Worm (Caenorhabditis elegans) whole organism, young adult: ENCODE data around the gene sand-1.
A peak's percentile ranks its signal among the peaks of the same experiment; 100 is the strongest.

Experiments
- C06A6.2 ChIP-seq: fragments of 200-800 bp; sonication (Bioruptor generic); conservative IDR thresholded peaks from 2 replicates; pipeline ENCODE4 v1.3.6; 2022; ENCODE audit warnings: missing genetic modification characterization, missing compliant biosample characterization
- C17E4.6 ChIP-seq: fragments of 200-800 bp; sonication (Bioruptor generic); IDR thresholded peaks from 2 replicates; pipeline ENCODE4 v1.3.6; 2022; ENCODE audit warnings: missing genetic modification reagents, missing genetic modification characterization, missing compliant biosample characterization
- D2030.7 ChIP-seq: fragments of 200-800 bp; sonication (Bioruptor generic); IDR thresholded peaks from 2 replicates; pipeline ENCODE4 v1.3.6; 2022; ENCODE audit warnings: missing genetic modification reagents, missing genetic modification characterization, missing compliant biosample characterization
- F22D6.2 ChIP-seq: sonication (generic microtip); optimal IDR thresholded peaks from 2 replicates; lab custom pipeline; 2016; ENCODE audit warnings: mild to moderate bottlenecking, missing genetic modification characterization, missing compliant biosample characterization
- F23B12.7 ChIP-seq: sonication (generic microtip); optimal IDR thresholded peaks from 2 replicates; lab custom pipeline; 2017; ENCODE audit warnings: missing genetic modification characterization, mild to moderate bottlenecking, missing compliant biosample characterization, antibody characterized with exemption, moderate library complexity; ENCODE audit not compliant: insufficient read depth
- F33H1.4 ChIP-seq: fragments of 200-800 bp; sonication (Bioruptor generic); IDR thresholded peaks from 2 replicates; pipeline ENCODE4 v1.3.6; 2022; ENCODE audit warnings: missing genetic modification reagents, missing genetic modification characterization, missing compliant biosample characterization
- K12H6.12 ChIP-seq: fragments of 200-800 bp; sonication (Bioruptor generic); optimal IDR thresholded peaks from 2 replicates; lab custom pipeline; 2018; ENCODE audit warnings: mild to moderate bottlenecking, missing genetic modification characterization, missing compliant biosample characterization
- T26A5.8 ChIP-seq: sonication (generic microtip); optimal IDR thresholded peaks from 2 replicates; lab custom pipeline; 2016; ENCODE audit warnings: missing genetic modification characterization, missing compliant biosample characterization
- ZK185.1 ChIP-seq: sonication (generic microtip); optimal IDR thresholded peaks from 2 replicates; lab custom pipeline; 2016; ENCODE audit warnings: mild to moderate bottlenecking, missing genetic modification characterization, missing compliant biosample characterization; ENCODE audit not compliant: poor library complexity, severe bottlenecking
- akir-1 ChIP-seq: fragments of 200-800 bp; sonication (Bioruptor generic); optimal IDR thresholded peaks from 2 replicates; lab custom pipeline; 2018; ENCODE audit warnings: mild to moderate bottlenecking, missing genetic modification characterization, moderate library complexity, missing compliant biosample characterization
- aptf-2 ChIP-seq: fragments of 200-800 bp; sonication (Bioruptor generic); conservative IDR thresholded peaks from 2 replicates; pipeline ENCODE4 v1.3.6; 2022; ENCODE audit warnings: missing genetic modification reagents, missing genetic modification characterization, missing compliant biosample characterization
- attf-3 ChIP-seq: fragments of 200-800 bp; sonication (Bioruptor generic); conservative IDR thresholded peaks from 2 replicates; pipeline ENCODE4 v1.3.6; 2022; ENCODE audit warnings: missing genetic modification reagents, missing genetic modification characterization, missing compliant biosample characterization
- attf-5 ChIP-seq: fragments of 200-800 bp; sonication (Bioruptor generic); optimal IDR thresholded peaks from 2 replicates; lab custom pipeline; 2018; ENCODE audit warnings: mild to moderate bottlenecking, missing genetic modification characterization, missing compliant biosample characterization
- cebp-1 ChIP-seq, 2 experiments: fragments of 200-800 bp in 1 of 2; sonication (Bioruptor generic) in 1 of 2; sonication (generic microtip) in 1 of 2; IDR thresholded peaks in 1 of 2; optimal IDR thresholded peaks in 1 of 2; 2 replicates each; pipeline versions ENCODE4 v1.3.6 to Lab custom; 2017 to 2022; ENCODE audit warnings: missing compliant biosample characterization in 2 of 2, missing genetic modification characterization in 2 of 2, mild to moderate bottlenecking in 1 of 2, missing genetic modification reagents in 1 of 2, moderate library complexity in 1 of 2
- ceh-100 ChIP-seq: fragments of 200-800 bp; sonication (Bioruptor generic); IDR thresholded peaks from 2 replicates; pipeline ENCODE4 v1.3.6; 2022; ENCODE audit warnings: missing genetic modification reagents, missing genetic modification characterization, missing compliant biosample characterization
- ceh-27 ChIP-seq: fragments of 200-800 bp; sonication (Bioruptor generic); optimal IDR thresholded peaks from 2 replicates; lab custom pipeline; 2018; ENCODE audit warnings: mild to moderate bottlenecking, missing genetic modification characterization, moderate library complexity, missing compliant biosample characterization
- ceh-40 ChIP-seq: fragments of 200-800 bp; sonication (Bioruptor generic); IDR thresholded peaks from 2 replicates; pipeline ENCODE4 v1.3.6; 2022; ENCODE audit warnings: missing genetic modification characterization, missing compliant biosample characterization
- dox-1 ChIP-seq: fragments of 200-800 bp; sonication (Bioruptor generic); IDR thresholded peaks from 2 replicates; pipeline ENCODE4 v1.3.6; 2022; ENCODE audit warnings: missing genetic modification reagents, missing genetic modification characterization, missing compliant biosample characterization
- dpl-1 ChIP-seq: fragments of 150-350 bp; optimal IDR thresholded peaks from 2 replicates; lab custom pipeline; 2014; ENCODE audit warnings: missing biosample characterization, missing genetic modification reagents, missing genetic modification characterization
- egl-18 ChIP-seq: fragments of 200-800 bp; sonication (Bioruptor generic); IDR thresholded peaks from 2 replicates; pipeline ENCODE4 v1.3.6; 2022; ENCODE audit warnings: missing genetic modification reagents, missing genetic modification characterization, missing compliant biosample characterization
- egl-44 ChIP-seq: fragments of 200-800 bp; sonication (Bioruptor generic); IDR thresholded peaks from 2 replicates; pipeline ENCODE4 v1.3.6; 2022; ENCODE audit warnings: missing genetic modification reagents, missing genetic modification characterization, missing compliant biosample characterization
- ets-4 ChIP-seq: fragments of 200-800 bp; sonication (Bioruptor generic); optimal IDR thresholded peaks from 2 replicates; lab custom pipeline; 2018; ENCODE audit warnings: mild to moderate bottlenecking, missing genetic modification characterization, missing compliant biosample characterization
- hlh-12 ChIP-seq: sonication (generic microtip); optimal IDR thresholded peaks from 2 replicates; lab custom pipeline; 2016; ENCODE audit warnings: missing genetic modification characterization, missing compliant biosample characterization
- hsf-1 ChIP-seq: fragments of 200-800 bp; sonication (Bioruptor generic); IDR thresholded peaks from 2 replicates; pipeline ENCODE4 v1.3.6; 2022; ENCODE audit warnings: missing genetic modification reagents, missing genetic modification characterization, missing compliant biosample characterization
- lin-40 ChIP-seq: sonication (generic microtip); optimal IDR thresholded peaks from 2 replicates; lab custom pipeline; 2016; ENCODE audit warnings: missing genetic modification characterization, mild to moderate bottlenecking, missing compliant biosample characterization, missing genotype, missing genetic modification reagents
- lin-54 ChIP-seq: fragments of 200-800 bp; sonication (Bioruptor generic); optimal IDR thresholded peaks from 2 replicates; lab custom pipeline; 2018; ENCODE audit warnings: mild to moderate bottlenecking, missing genetic modification characterization, missing compliant biosample characterization
- madf-6 ChIP-seq: fragments of 200-800 bp; sonication (Bioruptor generic); IDR thresholded peaks from 2 replicates; pipeline ENCODE4 v1.3.6; 2022; ENCODE audit warnings: missing genetic modification reagents, missing genetic modification characterization, missing compliant biosample characterization
- mcd-1 ChIP-seq: fragments of 200-800 bp; sonication (Bioruptor generic); IDR thresholded peaks from 2 replicates; pipeline ENCODE4 v1.3.6; 2022; ENCODE audit warnings: missing genetic modification reagents, missing genetic modification characterization, missing compliant biosample characterization
- nfya-2 ChIP-seq: fragments of 200-800 bp; sonication (Bioruptor generic); IDR thresholded peaks from 2 replicates; pipeline ENCODE4 v1.3.6; 2022; ENCODE audit warnings: missing genetic modification reagents, missing genetic modification characterization, missing compliant biosample characterization
- nfyb-1 ChIP-seq: fragments of 200-800 bp; sonication (Bioruptor generic); IDR thresholded peaks from 2 replicates; pipeline ENCODE4 v1.3.6; 2022; ENCODE audit warnings: missing genetic modification reagents, missing genetic modification characterization, missing compliant biosample characterization
- nhr-179 ChIP-seq: sonication (generic microtip); optimal IDR thresholded peaks from 2 replicates; lab custom pipeline; 2016; ENCODE audit warnings: mild to moderate bottlenecking, missing genetic modification characterization, missing compliant biosample characterization
- pbrm-1 ChIP-seq: fragments of 200-800 bp; sonication (Bioruptor generic); IDR thresholded peaks from 2 replicates; pipeline ENCODE4 v1.3.6; 2022; ENCODE audit warnings: missing genetic modification reagents, missing genetic modification characterization, missing compliant biosample characterization
- pha-4 ChIP-seq: fragments of 150-350 bp; sonication (generic microtip); optimal IDR thresholded peaks from 2 replicates; lab custom pipeline; 2014; ENCODE audit warnings: missing biosample characterization, missing genetic modification reagents, missing genetic modification characterization
- rec-8 ChIP-seq, 2 experiments: sonication (generic microtip); optimal IDR thresholded peaks; 2 replicates each; lab custom pipeline; 2016; ENCODE audit warnings: mild to moderate bottlenecking in 2 of 2, missing genetic modification characterization in 2 of 2, missing genetic modification reagents in 2 of 2, missing genotype in 2 of 2, missing biosample characterization in 1 of 2, missing compliant biosample characterization in 1 of 2, moderate library complexity in 1 of 2
- sdz-38 ChIP-seq: sonication (generic microtip); optimal IDR thresholded peaks from 2 replicates; lab custom pipeline; 2016; ENCODE audit warnings: missing genotype, missing genetic modification characterization, missing compliant biosample characterization
- snpc-3.4 ChIP-seq: sonication (generic microtip); optimal IDR thresholded peaks from 2 replicates; lab custom pipeline; 2017; ENCODE audit warnings: missing genetic modification characterization, mild to moderate bottlenecking, missing compliant biosample characterization, antibody characterized with exemption, moderate library complexity, missing genotype, missing genetic modification reagents
- tbp1 ChIP-seq: fragments of 200-800 bp; sonication (Bioruptor generic); optimal IDR thresholded peaks from 2 replicates; lab custom pipeline; 2018; ENCODE audit warnings: mild to moderate bottlenecking, missing genetic modification characterization, missing compliant biosample characterization
- tlf-1 ChIP-seq: fragments of 200-800 bp; sonication (Bioruptor generic); optimal IDR thresholded peaks from 2 replicates; lab custom pipeline; 2018; ENCODE audit warnings: mild to moderate bottlenecking, missing genetic modification characterization, missing compliant biosample characterization
- unc-130 ChIP-seq: sonication (generic microtip); optimal IDR thresholded peaks from 2 replicates; lab custom pipeline; 2016; ENCODE audit warnings: missing genetic modification reagents, missing genetic modification characterization, missing compliant biosample characterization
- unc-62 ChIP-seq: fragments of 150-350 bp; optimal IDR thresholded peaks from 2 replicates; lab custom pipeline; 2014; ENCODE audit warnings: missing biosample characterization, missing genetic modification reagents, missing genetic modification characterization
- xnd-1 ChIP-seq: sonication (generic microtip); optimal IDR thresholded peaks from 2 replicates; lab custom pipeline; 2016; ENCODE audit warnings: missing genotype, missing genetic modification reagents, missing genetic modification characterization, missing compliant biosample characterization
- ztf-18 ChIP-seq: sonication (generic microtip); optimal IDR thresholded peaks from 2 replicates; lab custom pipeline; 2016; ENCODE audit warnings: missing genotype, mild to moderate bottlenecking, missing genetic modification characterization, missing compliant biosample characterization
- ztf-25 ChIP-seq: fragments of 200-800 bp; sonication (Bioruptor generic); IDR thresholded peaks from 2 replicates; pipeline ENCODE4 v1.3.6; 2022; ENCODE audit warnings: missing genetic modification reagents, missing genetic modification characterization, missing compliant biosample characterization
- ztf-26 ChIP-seq: sonication (generic microtip); optimal IDR thresholded peaks from 2 replicates; lab custom pipeline; 2017; ENCODE audit warnings: missing genetic modification characterization, missing compliant biosample characterization
- ztf-6 ChIP-seq: fragments of 200-800 bp; sonication (Bioruptor generic); IDR thresholded peaks from 2 replicates; pipeline ENCODE4 v1.3.6; 2022; ENCODE audit warnings: missing genetic modification reagents, missing genetic modification characterization, missing compliant biosample characterization

The sand-1 gene

ce11 chrIV:5354564-5354963 lies 12.1 kb upstream of the sand-1 start:
- TF ChIP-seq aptf-2 (GFP tag; lab: Robert Waterston, UW) = no peak
- no peak for TF ChIP-seq pha-4
- no peak for TF ChIP-seq madf-6 (GFP tag; lab: Robert Waterston, UW)
- no peak for TF ChIP-seq nfyb-1 (GFP tag; lab: Robert Waterston, UW)
- no peak for TF ChIP-seq egl-18
- TF ChIP-seq egl-44 (GFP tag; lab: Robert Waterston, UW) = no peak

ce11 chrIV:5360533-5360932 lies 6.1 kb upstream of the sand-1 start, which contains the start of gene F41H10.5:
F41H10.5 (plus strand) TSS chrIV:5360907.
- TF ChIP-seq rec-8 (tag; optimal IDR thresholded peaks at IDR 0.05; lab: Kevin White, UChicago) (no peak), mcd-1 (GFP tag; lab: Robert Waterston, UW) (no peak), unc-62 (GFP tag; lab: Kevin White, UChicago) (no peak), xnd-1 (tag; lab: Kevin White, UChicago) (no peak), tbp1 (GFP tag; lab: Kevin White, UChicago) (no peak), ets-4 (GFP tag; lab: Kevin White, UChicago) (no peak), cebp-1 (GFP tag; IDR thresholded peaks at IDR 0.05; lab: Robert Waterston, UW) (no peak), cebp-1 (tag; optimal IDR thresholded peaks at IDR 0.05; lab: Kevin White, UChicago) (no peak), C06A6.2 (GFP tag; lab: Robert Waterston, UW) (no peak)

- no peak for TF ChIP-seq ztf-26 (tag; lab: Kevin White, UChicago)
- TF ChIP-seq dpl-1 (GFP tag; lab: Kevin White, UChicago) = peak; percentile 3
- no peak for TF ChIP-seq cebp-1 (GFP tag; IDR thresholded peaks at IDR 0.05; lab: Robert Waterston, UW)
- TF ChIP-seq cebp-1 (tag; optimal IDR thresholded peaks at IDR 0.05; lab: Kevin White, UChicago) = peak; percentile 57
- peak; percentile 51 for TF ChIP-seq lin-40 (tag; lab: Kevin White, UChicago)
- no peak for TF ChIP-seq attf-3 (GFP tag; lab: Robert Waterston, UW)
- TF ChIP-seq unc-130 = peak; percentile 55
- peak; percentile 84 for TF ChIP-seq dox-1 (GFP tag; lab: Robert Waterston, UW)
- no peak for TF ChIP-seq hsf-1 (GFP tag; lab: Robert Waterston, UW)
- TF ChIP-seq F22D6.2 = no peak
- TF ChIP-seq ztf-18 (tag; lab: Kevin White, UChicago) = peak; percentile 39
- peak; percentile 24 for TF ChIP-seq K12H6.12 (tag; lab: Kevin White, UChicago)
- TF ChIP-seq ceh-27 (GFP tag; lab: Kevin White, UChicago) = peak; percentile 92
- TF ChIP-seq lin-54 (GFP tag; lab: Kevin White, UChicago) = peak; percentile 71
- peak; percentile 31; the same call in 1 of the 2 replicates for TF ChIP-seq pbrm-1 (GFP tag; lab: Robert Waterston, UW)
- TF ChIP-seq mcd-1 (GFP tag; lab: Robert Waterston, UW) = peak; percentile 77
- no peak for TF ChIP-seq T26A5.8
- TF ChIP-seq sdz-38 (tag; lab: Kevin White, UChicago) = no peak
- no peak for TF ChIP-seq nhr-179 (tag; lab: Kevin White, UChicago)
- TF ChIP-seq F23B12.7 (tag; lab: Kevin White, UChicago) = peak; percentile 4
- no peak for TF ChIP-seq D2030.7
- peak; percentile 88 for TF ChIP-seq ZK185.1 (tag; lab: Kevin White, UChicago)
- peak; percentile 44 for TF ChIP-seq F33H1.4
- peak; percentile 15 for TF ChIP-seq tlf-1 (GFP tag; lab: Kevin White, UChicago)
- no peak for TF ChIP-seq hlh-12 (tag; lab: Kevin White, UChicago)
- peak; percentile 86 for TF ChIP-seq attf-5 (GFP tag; lab: Kevin White, UChicago)
- TF ChIP-seq nfya-2 (GFP tag; lab: Robert Waterston, UW) = no peak
- TF ChIP-seq snpc-3.4 = peak; percentile 78
- no peak for TF ChIP-seq akir-1 (GFP tag; lab: Kevin White, UChicago)
- no peak for TF ChIP-seq ztf-25
- TF ChIP-seq ztf-6 (GFP tag; lab: Robert Waterston, UW) = no peak
- TF ChIP-seq ceh-100 (GFP tag; lab: Robert Waterston, UW) = 0 out of 2 replicates have a peak, but pooled peaks have one; percentile 11
- no peak for TF ChIP-seq ceh-40
- no peak for TF ChIP-seq C17E4.6
These were observed 2.5 kb upstream of the sand-1 start, which contains the start of the genes hda-6 and F41H10.4 for ce11 chrIV:5364135-5364609. hda-6 (minus strand) TSS chrIV:5364306. F41H10.4 (plus strand) TSS chrIV:5364559.
